Fruit fly (Drosophila melanogaster) whole organism, embryonic: ENCODE measurements around the gene CG13055.

Source experiments
- Atf6 ChIP-seq: fragments of 200-800 bp; sonication (Bioruptor generic); IDR thresholded peaks from 2 replicates; pipeline ENCODE4 v1.3.6; 2022; ENCODE audit warnings: missing biosample characterization, missing genetic modification characterization
- CG1024 ChIP-seq: fragments of 200-800 bp; sonication (Bioruptor generic); IDR thresholded peaks from 2 replicates; pipeline ENCODE4 v1.3.6; 2022; ENCODE audit warnings: missing biosample characterization, missing genetic modification characterization
- CG10543 ChIP-seq: fragments of 200-800 bp; sonication (Bioruptor generic); optimal IDR thresholded peaks from 3 replicates; lab custom pipeline; 2017; ENCODE audit warnings: missing biosample characterization, mild to moderate bottlenecking, missing genetic modification characterization, moderate library complexity
- CG12236 ChIP-seq: fragments of 200-800 bp; sonication (Bioruptor generic); optimal IDR thresholded peaks from 2 replicates; lab custom pipeline; 2016; ENCODE audit warnings: missing biosample characterization, missing genetic modification characterization
- CG12391 ChIP-seq: fragments of 200-800 bp; sonication (Bioruptor generic); optimal IDR thresholded peaks from 3 replicates; lab custom pipeline; 2018; ENCODE audit warnings: missing biosample characterization, mild to moderate bottlenecking, missing genetic modification characterization, moderate library complexity
- CG12659 ChIP-seq: fragments of 200-800 bp; sonication (Bioruptor generic); optimal IDR thresholded peaks from 3 replicates; lab custom pipeline; 2017; ENCODE audit warnings: mild to moderate bottlenecking, missing biosample characterization, missing genetic modification reagents, missing genetic modification characterization
- CG14860 ChIP-seq: fragments of 200-800 bp; sonication (Bioruptor generic); IDR thresholded peaks from 3 replicates; pipeline ENCODE4 v1.3.6; 2022; ENCODE audit warnings: missing biosample characterization, missing genetic modification characterization; ENCODE audit not compliant: partially characterized antibody
- CG15269 ChIP-seq: fragments of 200-800 bp; sonication (Bioruptor generic); optimal IDR thresholded peaks from 2 replicates; lab custom pipeline; 2018; ENCODE audit warnings: missing biosample characterization, mild to moderate bottlenecking, missing genetic modification characterization, moderate library complexity
- CG15514 ChIP-seq: fragments of 200-800 bp; sonication (Bioruptor generic); optimal IDR thresholded peaks from 3 replicates; lab custom pipeline; 2017; ENCODE audit warnings: missing biosample characterization, missing genetic modification characterization, mild to moderate bottlenecking, moderate library complexity, missing genetic modification reagents
- CG2120 ChIP-seq: fragments of 200-800 bp; sonication (Bioruptor generic); optimal IDR thresholded peaks from 3 replicates; lab custom pipeline; 2016; ENCODE audit warnings: missing biosample characterization, missing genetic modification characterization
- CG3995 ChIP-seq: fragments of 200-800 bp; sonication (Bioruptor generic); optimal IDR thresholded peaks from 3 replicates; lab custom pipeline; 2016; ENCODE audit warnings: missing biosample characterization, missing genetic modification characterization
- CG6654 ChIP-seq: fragments of 200-800 bp; sonication (Bioruptor generic); optimal IDR thresholded peaks from 2 replicates; lab custom pipeline; 2017; ENCODE audit warnings: missing biosample characterization, mild to moderate bottlenecking, missing genetic modification characterization
- CG8944 ChIP-seq: fragments of 200-800 bp; sonication (Bioruptor generic); optimal IDR thresholded peaks from 3 replicates; lab custom pipeline; 2016; ENCODE audit warnings: missing biosample characterization, missing genetic modification characterization
- CG9797 ChIP-seq: fragments of 200-800 bp; sonication (Bioruptor generic); optimal IDR thresholded peaks from 3 replicates; lab custom pipeline; 2018; ENCODE audit warnings: missing biosample characterization, mild to moderate bottlenecking, missing genetic modification characterization
- CG9932 ChIP-seq: fragments of 200-800 bp; sonication (Bioruptor generic); IDR thresholded peaks from 2 replicates; pipeline ENCODE4 v1.3.6; 2022; ENCODE audit warnings: missing biosample characterization, missing genetic modification characterization
- CHES-1-like ChIP-seq: fragments of 200-800 bp; sonication (Bioruptor generic); optimal IDR thresholded peaks from 2 replicates; lab custom pipeline; 2016; ENCODE audit warnings: missing biosample characterization, missing genetic modification characterization
- CoRest ChIP-seq: fragments of 200-800 bp; sonication (Bioruptor generic); optimal IDR thresholded peaks from 3 replicates; lab custom pipeline; 2018; ENCODE audit warnings: missing biosample characterization, mild to moderate bottlenecking, missing genetic modification characterization, moderate library complexity
- HLHmδ ChIP-seq: fragments of 200-800 bp; sonication (Bioruptor generic); optimal IDR thresholded peaks from 2 replicates; lab custom pipeline; 2018; ENCODE audit warnings: missing biosample characterization, mild to moderate bottlenecking, missing genetic modification characterization, moderate library complexity
- Hey ChIP-seq: fragments of 200-800 bp; sonication (Bioruptor generic); optimal IDR thresholded peaks from 3 replicates; lab custom pipeline; 2018; ENCODE audit warnings: missing biosample characterization, mild to moderate bottlenecking, missing genetic modification characterization
- HmgD ChIP-seq: fragments of 200-800 bp; sonication (Bioruptor generic); optimal IDR thresholded peaks from 3 replicates; lab custom pipeline; 2016; ENCODE audit warnings: missing biosample characterization, missing genetic modification characterization
- HmgZ ChIP-seq: fragments of 200-800 bp; sonication (Bioruptor generic); optimal IDR thresholded peaks from 2 replicates; lab custom pipeline; 2018; ENCODE audit warnings: missing biosample characterization, mild to moderate bottlenecking, missing genetic modification characterization
- Hmr ChIP-seq: fragments of 200-800 bp; sonication (Bioruptor generic); optimal IDR thresholded peaks from 3 replicates; lab custom pipeline; 2017; ENCODE audit warnings: mild to moderate bottlenecking, missing biosample characterization, missing genetic modification reagents, missing genetic modification characterization
- Lim3 ChIP-seq: fragments of 200-800 bp; sonication (Bioruptor generic); IDR thresholded peaks from 2 replicates; pipeline ENCODE4 v1.3.6; 2022; ENCODE audit warnings: missing biosample characterization, missing genetic modification characterization
- MESR4 ChIP-seq: fragments of 200-800 bp; sonication (Bioruptor generic); optimal IDR thresholded peaks from 2 replicates; lab custom pipeline; 2018; ENCODE audit warnings: missing biosample characterization, mild to moderate bottlenecking, missing genetic modification characterization, moderate library complexity
- MTF-1 ChIP-seq: fragments of 200-800 bp; sonication (Bioruptor generic); optimal IDR thresholded peaks from 2 replicates; lab custom pipeline; 2018; ENCODE audit warnings: missing biosample characterization, mild to moderate bottlenecking, missing genetic modification characterization, borderline replicate concordance
- Mrtf ChIP-seq: fragments of 200-800 bp; sonication (Bioruptor generic); IDR thresholded peaks from 3 replicates; pipeline ENCODE4 v1.3.6; 2022; ENCODE audit warnings: missing biosample characterization, missing genetic modification characterization
- PHDP ChIP-seq: fragments of 200-800 bp; sonication (Bioruptor generic); optimal IDR thresholded peaks from 3 replicates; lab custom pipeline; 2018; ENCODE audit warnings: missing biosample characterization, mild to moderate bottlenecking, missing genetic modification characterization, moderate library complexity
- Rx ChIP-seq: fragments of 200-800 bp; sonication (Bioruptor generic); IDR thresholded peaks from 2 replicates; pipeline ENCODE4 v1.3.6; 2022; ENCODE audit warnings: missing biosample characterization, missing genetic modification characterization
- Ssrp ChIP-seq: fragments of 200-800 bp; sonication (Bioruptor generic); optimal IDR thresholded peaks from 2 replicates; lab custom pipeline; 2018; ENCODE audit warnings: missing biosample characterization, mild to moderate bottlenecking, missing genetic modification characterization, moderate library complexity
- ase ChIP-seq: fragments of 200-800 bp; sonication (Bioruptor generic); IDR thresholded peaks from 3 replicates; pipeline ENCODE4 v1.3.6; 2022; ENCODE audit warnings: missing biosample characterization, missing genetic modification characterization
- bcd ChIP-seq: fragments of 200-800 bp; sonication (Bioruptor generic); optimal IDR thresholded peaks from 2 replicates; lab custom pipeline; 2017; ENCODE audit warnings: missing biosample characterization, mild to moderate bottlenecking, missing genetic modification characterization
- bowl ChIP-seq: fragments of 200-800 bp; sonication (Bioruptor generic); IDR thresholded peaks from 2 replicates; pipeline ENCODE4 v1.3.6; 2022; ENCODE audit warnings: missing biosample characterization, missing genetic modification characterization
- chinmo ChIP-seq: fragments of 200-800 bp; sonication (Bioruptor generic); IDR thresholded peaks from 4 replicates; pipeline ENCODE4 v1.3.6; 2022; ENCODE audit warnings: missing biosample characterization, missing genetic modification characterization; ENCODE audit not compliant: partially characterized antibody
- croc ChIP-seq: fragments of 200-800 bp; sonication (Bioruptor generic); conservative IDR thresholded peaks from 3 replicates; pipeline ENCODE4 v1.3.6; 2022; ENCODE audit warnings: missing biosample characterization, missing genetic modification characterization
- disco-r ChIP-seq: fragments of 200-800 bp; sonication (Bioruptor generic); optimal IDR thresholded peaks from 2 replicates; lab custom pipeline; 2016; ENCODE audit warnings: missing biosample characterization, missing genetic modification characterization
- fd64A ChIP-seq: fragments of 200-800 bp; sonication (Bioruptor generic); optimal IDR thresholded peaks from 3 replicates; lab custom pipeline; 2018; ENCODE audit warnings: missing biosample characterization, mild to moderate bottlenecking, missing genetic modification characterization
- fd96Cb ChIP-seq: fragments of 200-800 bp; sonication (Bioruptor generic); optimal IDR thresholded peaks from 2 replicates; lab custom pipeline; 2018; ENCODE audit warnings: missing biosample characterization, mild to moderate bottlenecking, missing genetic modification characterization, moderate library complexity
- gcm ChIP-seq: fragments of 200-800 bp; sonication (Bioruptor generic); optimal IDR thresholded peaks from 2 replicates; lab custom pipeline; 2019; ENCODE audit warnings: missing biosample characterization, mild to moderate bottlenecking, missing genetic modification characterization, moderate library complexity
- her ChIP-seq: fragments of 200-800 bp; sonication (Bioruptor generic); optimal IDR thresholded peaks from 2 replicates; lab custom pipeline; 2016; ENCODE audit warnings: missing biosample characterization, missing genetic modification characterization
- insv ChIP-seq, 2 experiments: fragments of 200-800 bp; sonication (Bioruptor generic); optimal IDR thresholded peaks; 3 replicates each; lab custom pipeline; 2016 to 2018; ENCODE audit warnings: missing biosample characterization in 2 of 2, missing genetic modification characterization in 2 of 2
- inv ChIP-seq: fragments of 200-800 bp; sonication (Bioruptor generic); IDR thresholded peaks from 2 replicates; pipeline ENCODE4 v1.3.6; 2022; ENCODE audit warnings: missing biosample characterization, missing genetic modification characterization; ENCODE audit not compliant: partially characterized antibody
- jing ChIP-seq: fragments of 200-800 bp; sonication (Bioruptor generic); optimal IDR thresholded peaks from 2 replicates; lab custom pipeline; 2018; ENCODE audit warnings: missing biosample characterization, mild to moderate bottlenecking, missing genetic modification characterization
- ken ChIP-seq: fragments of 200-800 bp; sonication (Bioruptor generic); IDR thresholded peaks from 3 replicates; pipeline ENCODE4 v1.3.6; 2022; ENCODE audit warnings: missing biosample characterization, missing genetic modification characterization
- pan ChIP-seq, 4 experiments: fragments of >200 bp in 3 of 4; fragments of 200-800 bp in 1 of 4; sonication (Bioruptor generic) in 1 of 4; optimal IDR thresholded peaks in 3 of 4; IDR thresholded peaks in 1 of 4; 2 replicates each; pipeline versions ENCODE4 v1.3.6 to Lab custom; 2017 to 2022; ENCODE audit warnings: missing biosample characterization in 2 of 4, missing genetic modification characterization in 2 of 4, mixed read lengths in 1 of 4
- repo ChIP-seq: fragments of 200-800 bp; sonication (Bioruptor generic); optimal IDR thresholded peaks from 2 replicates; lab custom pipeline; 2016; ENCODE audit warnings: missing biosample characterization, missing genetic modification characterization
- salm ChIP-seq: fragments of 200-800 bp; sonication (Bioruptor generic); optimal IDR thresholded peaks from 2 replicates; lab custom pipeline; 2018; ENCODE audit warnings: missing biosample characterization, mild to moderate bottlenecking, missing genetic modification characterization
- sd ChIP-seq: fragments of 200-800 bp; sonication (Bioruptor generic); optimal IDR thresholded peaks from 3 replicates; lab custom pipeline; 2018; ENCODE audit warnings: missing biosample characterization, mild to moderate bottlenecking, missing genetic modification characterization, moderate library complexity
- trh ChIP-seq: fragments of 200-800 bp; sonication (Bioruptor generic); optimal IDR thresholded peaks from 2 replicates; lab custom pipeline; 2016; ENCODE audit warnings: missing biosample characterization, missing genetic modification characterization
- vvl ChIP-seq: fragments of 200-800 bp; sonication (Bioruptor generic); IDR thresholded peaks from 2 replicates; pipeline ENCODE4 v1.3.6; 2022; ENCODE audit warnings: missing biosample characterization, missing genetic modification characterization

CG13055 gene

DNA sequence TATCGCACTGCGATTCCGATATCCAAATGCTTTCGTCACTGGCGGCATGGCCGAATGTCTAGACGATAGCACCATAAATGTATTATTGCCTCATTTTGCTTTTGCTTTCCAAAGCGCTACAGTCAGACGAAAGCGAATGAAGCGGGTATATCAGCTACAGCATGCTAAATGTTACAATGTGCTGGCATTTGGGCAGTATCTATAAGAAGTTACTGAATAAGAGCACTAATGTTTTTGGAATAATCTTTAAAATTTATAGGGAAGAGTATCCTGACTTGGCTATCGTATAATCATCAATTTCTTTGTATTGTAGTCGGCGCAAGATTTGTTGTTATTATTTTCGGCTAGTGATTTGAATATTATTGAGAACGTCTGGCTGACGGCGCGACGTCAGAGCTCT lies 48.9 kb downstream of the CG13055 start (continued):
- peak; percentile 87 for TF ChIP-seq Atf6 (GFP tag; lab: Robert Waterston, UW)
- peak; percentile 53; the same call in 2 of the 3 replicates for TF ChIP-seq croc (GFP tag; lab: Robert Waterston, UW)
- TF ChIP-seq bowl = peak; percentile 44; the same call in 1 of the 2 replicates
- peak; percentile 40 for TF ChIP-seq CG10543 (GFP tag; lab: Kevin White, UChicago)
- TF ChIP-seq bcd = peak; percentile 84
- peak; percentile 92; the same call in 1 of the 2 replicates for TF ChIP-seq vvl (GFP tag; lab: Robert Waterston, UW)
- TF ChIP-seq PHDP (tag; lab: Kevin White, UChicago) = peak; percentile 80
- TF ChIP-seq insv (GFP tag; optimal IDR thresholded peaks at IDR 0.05; lab: Kevin White, UChicago) = no peak
- TF ChIP-seq CG12236 (GFP tag; lab: Kevin White, UChicago) = no peak
- peak; percentile 85 for TF ChIP-seq CG15269 (tag; lab: Kevin White, UChicago)
- no peak for TF ChIP-seq inv (GFP tag; lab: Robert Waterston, UW)
- peak; percentile 46 for TF ChIP-seq salm (tag; lab: Kevin White, UChicago)
- TF ChIP-seq MESR4 = peak; percentile 2
- TF ChIP-seq gcm (GFP tag; lab: Kevin White, UChicago) = peak; percentile 16
- TF ChIP-seq MTF-1 = peak; percentile 62
- no peak for TF ChIP-seq CG9797 (GFP tag; lab: Kevin White, UChicago)
- TF ChIP-seq CG1024 (GFP tag; lab: Robert Waterston, UW) = peak; percentile 66
- TF ChIP-seq Hmr (GFP tag; lab: Kevin White, UChicago) = peak; percentile 86
- TF ChIP-seq Ssrp = no peak
- TF ChIP-seq Mrtf (GFP tag; lab: Robert Waterston, UW) = no peak; the same call in 1 of the 3 replicates
- no peak for TF ChIP-seq pan (optimal IDR thresholded peaks at IDR 0.05; lab: Kevin White, UChicago)
- peak in 1 of 2 experiments; percentile 89 for TF ChIP-seq pan (GFP tag; optimal IDR thresholded peaks at IDR 0.05 in 1 of 2, IDR thresholded peaks at IDR 0.05 in 1 of 2)
- peak; percentile 74; the same call in 2 of the 3 replicates for TF ChIP-seq ken (GFP tag; lab: Robert Waterston, UW)
- peak; percentile 87; the same call in 2 of the 3 replicates for TF ChIP-seq ase (GFP tag; lab: Robert Waterston, UW)
- no peak for TF ChIP-seq trh (GFP tag; lab: Kevin White, UChicago)
- TF ChIP-seq CoRest (tag; lab: Kevin White, UChicago) = peak; percentile 78
- peak; percentile 50 for TF ChIP-seq CHES-1-like
- TF ChIP-seq CG2120 = peak; percentile 93
- peak; percentile 59 for TF ChIP-seq CG12391
- peak; percentile 71 for TF ChIP-seq HmgZ (tag; lab: Kevin White, UChicago)
- TF ChIP-seq CG12659 (GFP tag; lab: Kevin White, UChicago) = peak; percentile 67
- TF ChIP-seq fd96Cb (tag; lab: Kevin White, UChicago) = peak; percentile 68
- TF ChIP-seq CG15514 (GFP tag; lab: Kevin White, UChicago) = peak; percentile 76
- no peak for TF ChIP-seq fd64A (GFP tag; lab: Kevin White, UChicago)
- TF ChIP-seq her = peak; percentile 68
- TF ChIP-seq Hey (tag; lab: Kevin White, UChicago) = no peak
- peak; percentile 69; the same call in 1 of the 2 replicates for TF ChIP-seq Lim3 (GFP tag; lab: Robert Waterston, UW)
- no peak for TF ChIP-seq CG9932 (GFP tag; lab: Robert Waterston, UW)
- TF ChIP-seq sd (tag; lab: Kevin White, UChicago) = peak; percentile 51
- TF ChIP-seq repo = peak; percentile 65
- TF ChIP-seq CG6654 (GFP tag; lab: Kevin White, UChicago) = peak; percentile 50
- peak; percentile 59 for TF ChIP-seq disco-r (GFP tag; lab: Kevin White, UChicago)
- TF ChIP-seq CG8944 (GFP tag; lab: Kevin White, UChicago) = peak; percentile 77
- TF ChIP-seq HLHmδ (GFP tag; lab: Kevin White, UChicago) = no peak
- TF ChIP-seq jing (GFP tag; lab: Kevin White, UChicago) = peak; percentile 28
- peak; percentile 63 for TF ChIP-seq Rx (GFP tag; lab: Robert Waterston, UW)
- peak; percentile 45 for TF ChIP-seq CG3995 (GFP tag; lab: Kevin White, UChicago)
- TF ChIP-seq chinmo (GFP tag; lab: Robert Waterston, UW) = no peak
- TF ChIP-seq CG14860 = no peak
- peak; percentile 6 for TF ChIP-seq HmgD (GFP tag; lab: Kevin White, UChicago)
